Fruit fly (Drosophila melanogaster) whole organism, embryonic: ENCODE results near the gene Gsc.

Experiments used
- Abd-B ChIP-seq: fragments of 200-800 bp; sonication (Bioruptor generic); optimal IDR thresholded peaks from 2 replicates; lab custom pipeline; 2018; ENCODE audit warnings: missing biosample characterization, mild to moderate bottlenecking, missing genetic modification characterization, moderate library complexity
- CG1233 ChIP-seq: fragments of 200-800 bp; sonication (Bioruptor generic); optimal IDR thresholded peaks from 4 replicates; lab custom pipeline; 2018; ENCODE audit warnings: missing biosample characterization, mild to moderate bottlenecking, missing genetic modification characterization
- CG1832 ChIP-seq: fragments of 200-800 bp; sonication (Bioruptor generic); optimal IDR thresholded peaks from 2 replicates; lab custom pipeline; 2017; ENCODE audit warnings: missing biosample characterization, mild to moderate bottlenecking, missing genetic modification characterization, inconsistent platforms
- CG2202 ChIP-seq: fragments of 200-800 bp; sonication (Bioruptor generic); optimal IDR thresholded peaks from 2 replicates; lab custom pipeline; 2018; ENCODE audit warnings: missing biosample characterization, mild to moderate bottlenecking, missing genetic modification characterization
- CG3281 ChIP-seq: fragments of 200-800 bp; sonication (Bioruptor generic); optimal IDR thresholded peaks from 3 replicates; lab custom pipeline; 2017; ENCODE audit warnings: missing biosample characterization, mild to moderate bottlenecking, missing genetic modification characterization
- CG42726 ChIP-seq: fragments of 200-800 bp; sonication (Bioruptor generic); IDR thresholded peaks from 2 replicates; pipeline ENCODE4 v1.3.6; 2022; ENCODE audit warnings: missing biosample characterization, missing genetic modification characterization; ENCODE audit not compliant: partially characterized antibody
- CG9932 ChIP-seq: fragments of 200-800 bp; sonication (Bioruptor generic); IDR thresholded peaks from 2 replicates; pipeline ENCODE4 v1.3.6; 2022; ENCODE audit warnings: missing biosample characterization, missing genetic modification characterization
- Kr ChIP-seq: fragments of 200-800 bp; sonication (Bioruptor generic); optimal IDR thresholded peaks from 2 replicates; lab custom pipeline; 2017; ENCODE audit warnings: missing biosample characterization, mild to moderate bottlenecking, missing genetic modification characterization
- gro ChIP-seq: fragments of 200-800 bp; sonication (Bioruptor generic); optimal IDR thresholded peaks from 2 replicates; lab custom pipeline; 2016; ENCODE audit warnings: missing biosample characterization, missing genetic modification characterization
- oc ChIP-seq: fragments of 200-800 bp; sonication (Bioruptor generic); optimal IDR thresholded peaks from 2 replicates; lab custom pipeline; 2018; ENCODE audit warnings: missing biosample characterization, mild to moderate bottlenecking, missing genetic modification characterization, moderate library complexity
- odd ChIP-seq: fragments of 200-800 bp; sonication (Bioruptor generic); optimal IDR thresholded peaks from 2 replicates; lab custom pipeline; 2017; ENCODE audit warnings: missing biosample characterization, mild to moderate bottlenecking, missing genetic modification characterization

- TF ChIP-seq CG2202 (no peak), odd (no peak), CG42726 (GFP tag; lab: Robert Waterston, UW) (peak; percentile 28), gro (GFP tag; lab: Kevin White, UChicago) (no peak), CG1832 (GFP tag; lab: Kevin White, UChicago) (no peak), CG9932 (GFP tag; lab: Robert Waterston, UW) (peak; percentile 11; the same call in 1 of the 2 replicates), Kr (GFP tag; lab: Kevin White, UChicago) (no peak), CG1233 (peak; percentile 21), Abd-B (peak; percentile 28), oc (tag; lab: Kevin White, UChicago) (peak; percentile 36), CG3281 (GFP tag; lab: Kevin White, UChicago) (no peak)
These were observed 53.8 kb downstream of the Gsc start for dm6 chr2L:540572-541210.
